Worm (Caenorhabditis elegans) whole organism, midembryonic: ENCODE measurements around the gene fbxa-82.

Source experiments
- cog-1 ChIP-seq: sonication (generic microtip); optimal IDR thresholded peaks from 2 replicates; lab custom pipeline; 2016; ENCODE audit warnings: missing genetic modification characterization, missing compliant biosample characterization
- med-1 ChIP-seq: sonication (generic microtip); optimal IDR thresholded peaks from 2 replicates; lab custom pipeline; 2017; ENCODE audit warnings: missing genetic modification characterization, mild to moderate bottlenecking, missing compliant biosample characterization, antibody characterized with exemption, missing genetic modification reagents; ENCODE audit not compliant: insufficient read depth
- tab-1 ChIP-seq: fragments of 200-800 bp; sonication (Bioruptor generic); IDR thresholded peaks from 2 replicates; pipeline ENCODE4 v1.3.6; 2022; ENCODE audit warnings: missing genetic modification characterization, missing compliant biosample characterization

ce11 chrV:15089438-15089837 is 37.1 kb upstream of the fbxa-82 start, which contains the start of the genes C01G10.5 and C01G10.4:
- TF ChIP-seq cog-1 (tag; lab: Kevin White, UChicago), result no peak
- no peak for TF ChIP-seq tab-1 (GFP tag; lab: Robert Waterston, UW)
- no peak for TF ChIP-seq med-1
